Fruit fly (Drosophila melanogaster): Measurements from ENCODE around the gene Ets21C.

The Ets21C gene

dm6 chr2L:530245-530644 is 22.5 kb downstream of the Ets21C start (continued):
- TF ChIP-seq pnt (GFP tag; optimal IDR thresholded peaks at IDR 0.05), result peak; percentile 18
- TF ChIP-seq fd96Cb (tag; optimal IDR thresholded peaks at IDR 0.05), result peak; percentile 18
- no peak for TF ChIP-seq PHDP (tag; optimal IDR thresholded peaks at IDR 0.05)
- TF ChIP-seq CG2120 (GFP tag; optimal IDR thresholded peaks at IDR 0.05), result no peak
- TF ChIP-seq CG2889 (GFP tag; IDR thresholded peaks at IDR 0.05), result 0 out of 3 replicates have a peak, but pooled peaks have one; percentile 28
- no peak for TF ChIP-seq cato (GFP tag; optimal IDR thresholded peaks at IDR 0.05; ENCODE audit: borderline replicate concordance)
- peak; percentile 74 for TF ChIP-seq Ets65A (GFP tag)
- no peak for TF ChIP-seq ranshi (GFP tag; IDR thresholded peaks at IDR 0.05)
- TF ChIP-seq CG11695 (GFP tag; IDR thresholded peaks at IDR 0.05), result 0 out of 3 replicates have a peak, but pooled peaks have one; percentile 26
- TF ChIP-seq pfk (GFP tag; optimal IDR thresholded peaks at IDR 0.05), result no peak
- peak; percentile 8 for TF ChIP-seq CG8944 (GFP tag; optimal IDR thresholded peaks at IDR 0.05)
- TF ChIP-seq CG11560 (tag; IDR thresholded peaks at IDR 0.05), result no peak
- TF ChIP-seq chif (GFP tag; optimal IDR thresholded peaks at IDR 0.05), result peak; percentile 32 to 37
- TF ChIP-seq pan (optimal IDR thresholded peaks at IDR 0.05), result no peak
- peak in 1 of 2 experiments; percentile 6 for TF ChIP-seq pan (GFP tag; optimal IDR thresholded peaks at IDR 0.05 in 1 of 2, IDR thresholded peaks at IDR 0.05 in 1 of 2)
- TF ChIP-seq Antp (GFP tag; optimal IDR thresholded peaks at IDR 0.05), result peak; percentile 46
- TF ChIP-seq gsb-n (tag; optimal IDR thresholded peaks at IDR 0.05), result no peak
- peak; percentile 47 for TF ChIP-seq Xbp1 (GFP tag; optimal IDR thresholded peaks at IDR 0.05)
- peak; percentile 80 for TF ChIP-seq sens (GFP tag)
- TF ChIP-seq CG4360 (GFP tag; IDR thresholded peaks at IDR 0.05), result no peak
- TF ChIP-seq zf30C (GFP tag; optimal IDR thresholded peaks at IDR 0.05), result no peak
- TF ChIP-seq CG1602 (GFP tag; optimal IDR thresholded peaks at IDR 0.05), result peak; percentile 4
- 0 out of 2 replicates have a peak, but pooled peaks have one; percentile 10 for TF ChIP-seq NFAT (GFP tag; IDR thresholded peaks at IDR 0.05)
- peak; percentile 12 for TF ChIP-seq CG12391 (tag; optimal IDR thresholded peaks at IDR 0.05)
- TF ChIP-seq gcm (GFP tag; optimal IDR thresholded peaks at IDR 0.05), result no peak
- 0 out of 2 replicates have a peak, but pooled peaks have one; percentile 8 for TF ChIP-seq CG32772 (GFP tag; IDR thresholded peaks at IDR 0.05)
- no peak for TF ChIP-seq CG18476 (GFP tag; optimal IDR thresholded peaks at IDR 0.05)
- TF ChIP-seq pum (GFP tag; optimal IDR thresholded peaks at IDR 0.05), result peak; percentile 7
- TF ChIP-seq slbo (GFP tag; IDR thresholded peaks at IDR 0.05), result peak; percentile 44; the same call in 1 of the 2 replicates
- TF ChIP-seq mam (GFP tag; optimal IDR thresholded peaks at IDR 0.05), result peak; percentile 29
- no peak for TF ChIP-seq Trl (optimal IDR thresholded peaks at IDR 0.05)
- TF ChIP-seq Trl (GFP tag; optimal IDR thresholded peaks at IDR 0.05), result peak; percentile 28
- no peak for TF ChIP-seq CG15601 (tag; optimal IDR thresholded peaks at IDR 0.05)
- TF ChIP-seq Rfx (GFP tag; IDR thresholded peaks at IDR 0.05), result no peak
- peak; percentile 9; the same call in 1 of the 3 replicates for TF ChIP-seq zfh1 (GFP tag; IDR thresholded peaks at IDR 0.05)
- peak; percentile 15 to 18 for TF ChIP-seq dpn (GFP tag; optimal IDR thresholded peaks at IDR 0.05)
- no peak for TF ChIP-seq BtbVII (GFP tag; optimal IDR thresholded peaks at IDR 0.05)
- TF ChIP-seq CG5245 (GFP tag; optimal IDR thresholded peaks at IDR 0.05), result no peak
- peak; percentile 20 for TF ChIP-seq ATbp (GFP tag; optimal IDR thresholded peaks at IDR 0.05)
- peak; percentile 4 for TF ChIP-seq Oli (tag; optimal IDR thresholded peaks at IDR 0.05)
- peak; percentile 46 for TF ChIP-seq Ptx1 (GFP tag; IDR thresholded peaks at IDR 0.05)
- TF ChIP-seq org-1 (GFP tag; optimal IDR thresholded peaks at IDR 0.05), result peak; percentile 17
- TF ChIP-seq Pdp1 (GFP tag; optimal IDR thresholded peaks at IDR 0.05), result peak in 1 of 2 experiments; percentile 30
- TF ChIP-seq HLH3B (GFP tag; IDR thresholded peaks at IDR 0.05), result 0 out of 2 replicates have a peak, but pooled peaks have one; percentile 4
- no peak for TF ChIP-seq CG3995 (GFP tag; optimal IDR thresholded peaks at IDR 0.05)
- TF ChIP-seq CG11504 (tag; optimal IDR thresholded peaks at IDR 0.05), result peak; percentile 36
- no peak for TF ChIP-seq hkb (optimal IDR thresholded peaks at IDR 0.05)
- 0 out of 2 replicates have a peak, but pooled peaks have one; percentile 21 for TF ChIP-seq hkb (GFP tag; IDR thresholded peaks at IDR 0.05)
- no peak for TF ChIP-seq CG31388 (GFP tag; optimal IDR thresholded peaks at IDR 0.05)
- no peak for TF ChIP-seq prd (optimal IDR thresholded peaks at IDR 0.05)
- TF ChIP-seq prd (GFP tag; IDR thresholded peaks at IDR 0.05), result peak; percentile 66
- no peak for TF ChIP-seq zen (tag; optimal IDR thresholded peaks at IDR 0.05)
- TF ChIP-seq Med (GFP tag), result peak; percentile 73

Measured in whole organism, embryonic.